Fruit fly (Drosophila melanogaster) whole organism, embryonic: ENCODE data around the gene CG13008.

ENCODE experiments used
- CG10274 ChIP-seq: fragments of 200-800 bp; sonication (Bioruptor generic); optimal IDR thresholded peaks from 3 replicates; lab custom pipeline; 2017; ENCODE audit warnings: missing biosample characterization, mild to moderate bottlenecking, missing genetic modification characterization
- CG10543 ChIP-seq: fragments of 200-800 bp; sonication (Bioruptor generic); optimal IDR thresholded peaks from 3 replicates; lab custom pipeline; 2017; ENCODE audit warnings: missing biosample characterization, mild to moderate bottlenecking, missing genetic modification characterization, moderate library complexity
- CG10565 ChIP-seq: fragments of 200-800 bp; sonication (Bioruptor generic); optimal IDR thresholded peaks from 3 replicates; lab custom pipeline; 2016; ENCODE audit warnings: missing biosample characterization, mild to moderate bottlenecking, missing genetic modification characterization
- CG10979 ChIP-seq: fragments of 200-800 bp; sonication (Bioruptor generic); optimal IDR thresholded peaks from 2 replicates; lab custom pipeline; 2018; ENCODE audit warnings: missing biosample characterization, mild to moderate bottlenecking, missing genetic modification characterization, moderate library complexity
- CG11093 ChIP-seq: fragments of 200-800 bp; sonication (Bioruptor generic); IDR thresholded peaks from 3 replicates; pipeline ENCODE4 v1.3.6; 2022; ENCODE audit warnings: missing biosample characterization, missing genetic modification characterization
- CG15479 ChIP-seq: fragments of 200-800 bp; sonication (Bioruptor generic); optimal IDR thresholded peaks from 3 replicates; lab custom pipeline; 2019; ENCODE audit warnings: missing biosample characterization, mild to moderate bottlenecking, missing genetic modification characterization, moderate library complexity
- CG17328 ChIP-seq: fragments of 200-800 bp; sonication (Bioruptor generic); IDR thresholded peaks from 2 replicates; pipeline ENCODE4 v1.3.6; 2022; ENCODE audit warnings: missing biosample characterization, missing genetic modification characterization
- CG17385 ChIP-seq: fragments of 200-800 bp; sonication (Bioruptor generic); optimal IDR thresholded peaks from 3 replicates; lab custom pipeline; 2018; ENCODE audit warnings: missing biosample characterization, mild to moderate bottlenecking, missing genetic modification characterization
- CG31441 ChIP-seq: fragments of 200-800 bp; sonication (Bioruptor generic); IDR thresholded peaks from 2 replicates; pipeline ENCODE4 v1.3.6; 2022; ENCODE audit warnings: missing biosample characterization, missing genetic modification characterization
- CG3163 ChIP-seq: fragments of 200-800 bp; sonication (Bioruptor generic); optimal IDR thresholded peaks from 3 replicates; lab custom pipeline; 2016; ENCODE audit warnings: missing biosample characterization, missing genetic modification characterization
- CG32532 ChIP-seq: fragments of 200-800 bp; sonication (Bioruptor generic); IDR thresholded peaks from 2 replicates; pipeline ENCODE4 v1.3.6; 2022; ENCODE audit warnings: missing biosample characterization, missing genetic modification characterization
- CG4360 ChIP-seq: fragments of 200-800 bp; sonication (Bioruptor generic); IDR thresholded peaks from 2 replicates; pipeline ENCODE4 v1.3.6; 2022; ENCODE audit warnings: missing biosample characterization, missing genetic modification characterization
- CG5245 ChIP-seq: fragments of 200-800 bp; sonication (Bioruptor generic); optimal IDR thresholded peaks from 3 replicates; lab custom pipeline; 2016; ENCODE audit warnings: missing biosample characterization, missing genetic modification characterization
- CG6854 ChIP-seq: fragments of 200-800 bp; sonication (Bioruptor generic); optimal IDR thresholded peaks from 3 replicates; lab custom pipeline; 2017; ENCODE audit warnings: missing biosample characterization, mild to moderate bottlenecking, missing genetic modification characterization
- CG7928 ChIP-seq: fragments of 200-800 bp; sonication (Bioruptor generic); optimal IDR thresholded peaks from 2 replicates; lab custom pipeline; 2017; ENCODE audit warnings: missing biosample characterization, mild to moderate bottlenecking, missing genetic modification characterization
- CG8388 ChIP-seq: fragments of 200-800 bp; sonication (Bioruptor generic); optimal IDR thresholded peaks from 2 replicates; lab custom pipeline; 2019; ENCODE audit warnings: missing biosample characterization, mild to moderate bottlenecking, missing genetic modification characterization, moderate library complexity
- CG9437 ChIP-seq: fragments of 200-800 bp; sonication (Bioruptor generic); optimal IDR thresholded peaks from 2 replicates; lab custom pipeline; 2018; ENCODE audit warnings: missing biosample characterization, mild to moderate bottlenecking, missing genetic modification characterization
- CG9727 ChIP-seq: fragments of 200-800 bp; sonication (Bioruptor generic); optimal IDR thresholded peaks from 3 replicates; lab custom pipeline; 2017; ENCODE audit warnings: missing biosample characterization, mild to moderate bottlenecking, missing genetic modification characterization
- CG9817 ChIP-seq: fragments of 200-800 bp; sonication (Bioruptor generic); optimal IDR thresholded peaks from 2 replicates; lab custom pipeline; 2018; ENCODE audit warnings: missing biosample characterization, mild to moderate bottlenecking, missing genetic modification characterization, moderate library complexity
- CrebB ChIP-seq: fragments of 200-800 bp; sonication (Bioruptor generic); optimal IDR thresholded peaks from 3 replicates; lab custom pipeline; 2018; ENCODE audit warnings: missing biosample characterization, mild to moderate bottlenecking, missing genetic modification characterization
- Dip2 ChIP-seq: fragments of 200-800 bp; sonication (Bioruptor generic); IDR thresholded peaks from 2 replicates; pipeline ENCODE4 v1.3.6; 2022; ENCODE audit warnings: missing biosample characterization, missing genetic modification characterization
- Eip74EF ChIP-seq, 2 experiments: fragments of 200-800 bp in 1 of 2; fragments of >200 bp in 1 of 2; sonication (Bioruptor generic) in 1 of 2; optimal IDR thresholded peaks; 2 replicates each; lab custom pipeline; 2017 to 2019; ENCODE audit warnings: missing biosample characterization in 2 of 2, missing genetic modification characterization in 2 of 2, mild to moderate bottlenecking in 1 of 2, moderate library complexity in 1 of 2
- Ets65A ChIP-seq: fragments of 200-800 bp; sonication (Bioruptor generic); peaks from one replicate; lab custom pipeline; 2016; ENCODE audit warnings: missing biosample characterization, missing genetic modification characterization
- H15 ChIP-seq: fragments of 200-800 bp; sonication (Bioruptor generic); IDR thresholded peaks from 3 replicates; pipeline ENCODE4 v1.3.6; 2022; ENCODE audit warnings: missing biosample characterization, missing genetic modification characterization
- Hand ChIP-seq: fragments of 200-800 bp; sonication (Bioruptor generic); optimal IDR thresholded peaks from 2 replicates; lab custom pipeline; 2017; ENCODE audit warnings: mild to moderate bottlenecking, missing biosample characterization, missing genetic modification reagents, missing genetic modification characterization
- HmgZ ChIP-seq: fragments of 200-800 bp; sonication (Bioruptor generic); optimal IDR thresholded peaks from 2 replicates; lab custom pipeline; 2018; ENCODE audit warnings: missing biosample characterization, mild to moderate bottlenecking, missing genetic modification characterization
- NK7.1 ChIP-seq: fragments of 200-800 bp; sonication (Bioruptor generic); optimal IDR thresholded peaks from 3 replicates; lab custom pipeline; 2016; ENCODE audit warnings: missing biosample characterization, missing genetic modification characterization
- NfI ChIP-seq: fragments of 200-800 bp; sonication (Bioruptor generic); optimal IDR thresholded peaks from 3 replicates; lab custom pipeline; 2018; ENCODE audit warnings: missing biosample characterization, mild to moderate bottlenecking, missing genetic modification characterization, moderate library complexity
- Sin3A ChIP-seq: fragments of >200 bp; optimal IDR thresholded peaks from 2 replicates; lab custom pipeline; 2018
- Sox100B ChIP-seq: fragments of 200-800 bp; sonication (Bioruptor generic); optimal IDR thresholded peaks from 3 replicates; lab custom pipeline; 2018; ENCODE audit warnings: missing biosample characterization, mild to moderate bottlenecking, missing genetic modification characterization
- Sox102F ChIP-seq: fragments of 200-800 bp; sonication (Bioruptor generic); optimal IDR thresholded peaks from 2 replicates; lab custom pipeline; 2018; ENCODE audit warnings: missing biosample characterization, mild to moderate bottlenecking, missing genetic modification characterization, moderate library complexity
- Sry-β ChIP-seq: fragments of 200-800 bp; sonication (Bioruptor generic); optimal IDR thresholded peaks from 2 replicates; lab custom pipeline; 2018; ENCODE audit warnings: missing biosample characterization, mild to moderate bottlenecking, missing genetic modification characterization, moderate library complexity
- ac ChIP-seq: fragments of 200-800 bp; sonication (Bioruptor generic); optimal IDR thresholded peaks from 3 replicates; lab custom pipeline; 2017; ENCODE audit warnings: missing biosample characterization, mild to moderate bottlenecking, missing genetic modification characterization
- bowl ChIP-seq: fragments of 200-800 bp; sonication (Bioruptor generic); IDR thresholded peaks from 2 replicates; pipeline ENCODE4 v1.3.6; 2022; ENCODE audit warnings: missing biosample characterization, missing genetic modification characterization
- bsh ChIP-seq, 2 experiments: fragments of 200-800 bp; sonication (Bioruptor generic); optimal IDR thresholded peaks; 2 replicates each; lab custom pipeline; 2017 to 2018; ENCODE audit warnings: mild to moderate bottlenecking in 2 of 2, missing biosample characterization in 2 of 2, missing genetic modification characterization in 2 of 2, moderate library complexity in 1 of 2
- crc ChIP-seq: fragments of 200-800 bp; sonication (Bioruptor generic); optimal IDR thresholded peaks from 2 replicates; lab custom pipeline; 2016; ENCODE audit warnings: missing biosample characterization, missing genetic modification characterization
- dm ChIP-seq: fragments of 200-800 bp; sonication (Bioruptor generic); optimal IDR thresholded peaks from 3 replicates; lab custom pipeline; 2016; ENCODE audit warnings: missing biosample characterization, missing genetic modification characterization
- dmrt99B ChIP-seq: fragments of 200-800 bp; sonication (Bioruptor generic); optimal IDR thresholded peaks from 2 replicates; lab custom pipeline; 2018; ENCODE audit warnings: missing biosample characterization, mild to moderate bottlenecking, missing genetic modification characterization, moderate library complexity
- emc ChIP-seq: fragments of 200-800 bp; sonication (Bioruptor generic); optimal IDR thresholded peaks from 2 replicates; lab custom pipeline; 2016; ENCODE audit warnings: missing biosample characterization, missing genetic modification characterization
- exex ChIP-seq: fragments of 200-800 bp; sonication (Bioruptor generic); optimal IDR thresholded peaks from 4 replicates; lab custom pipeline; 2018; ENCODE audit warnings: missing biosample characterization, mild to moderate bottlenecking, missing genetic modification characterization, moderate library complexity
- gem ChIP-seq: fragments of 200-800 bp; sonication (Bioruptor generic); optimal IDR thresholded peaks from 2 replicates; lab custom pipeline; 2019; ENCODE audit warnings: missing biosample characterization, mild to moderate bottlenecking, missing genetic modification characterization, moderate library complexity
- gfzf ChIP-seq: fragments of 200-800 bp; sonication (Bioruptor generic); optimal IDR thresholded peaks from 2 replicates; lab custom pipeline; 2016; ENCODE audit warnings: missing biosample characterization, mild to moderate bottlenecking, missing genetic modification characterization, moderate library complexity
- grau ChIP-seq: fragments of 200-800 bp; optimal IDR thresholded peaks from 3 replicates; lab custom pipeline; 2019; ENCODE audit warnings: missing biosample characterization, mild to moderate bottlenecking, missing genetic modification characterization, moderate library complexity
- gt ChIP-seq: fragments of 200-800 bp; sonication (Bioruptor generic); IDR thresholded peaks from 2 replicates; pipeline ENCODE4 v1.3.6; 2022; ENCODE audit warnings: missing biosample characterization, missing genetic modification characterization
- ham ChIP-seq: fragments of 200-800 bp; sonication (Bioruptor generic); IDR thresholded peaks from 2 replicates; pipeline ENCODE4 v1.3.6; 2022; ENCODE audit warnings: missing biosample characterization, missing genetic modification characterization
- nmo ChIP-seq: fragments of 200-800 bp; sonication (Bioruptor generic); optimal IDR thresholded peaks from 2 replicates; lab custom pipeline; 2018; ENCODE audit warnings: missing biosample characterization, mild to moderate bottlenecking, missing genetic modification characterization, moderate library complexity
- otp ChIP-seq: fragments of 200-800 bp; sonication (Bioruptor generic); IDR thresholded peaks from 3 replicates; pipeline ENCODE4, ENCODE4 v1.3.6; 2022; ENCODE audit warnings: missing biosample characterization, missing genetic modification characterization
- ro ChIP-seq: fragments of 200-800 bp; sonication (Bioruptor generic); IDR thresholded peaks from 2 replicates; pipeline ENCODE4 v1.3.6; 2022; ENCODE audit warnings: missing biosample characterization, missing genetic modification characterization
- sob ChIP-seq: fragments of 200-800 bp; sonication (Bioruptor generic); IDR thresholded peaks from 2 replicates; pipeline ENCODE4 v1.3.6; 2022; ENCODE audit warnings: missing biosample characterization, missing genetic modification characterization
- sqz ChIP-seq: fragments of 200-800 bp; sonication (Bioruptor generic); optimal IDR thresholded peaks from 3 replicates; lab custom pipeline; 2018; ENCODE audit warnings: missing biosample characterization, mild to moderate bottlenecking, missing genetic modification characterization
- vvl ChIP-seq: fragments of 200-800 bp; sonication (Bioruptor generic); IDR thresholded peaks from 2 replicates; pipeline ENCODE4 v1.3.6; 2022; ENCODE audit warnings: missing biosample characterization, missing genetic modification characterization
- z ChIP-seq: fragments of 200-800 bp; sonication (Bioruptor generic); IDR thresholded peaks from 3 replicates; pipeline ENCODE4 v1.3.6; 2022; ENCODE audit warnings: missing biosample characterization, missing genetic modification characterization

The CG13008 gene

DNA sequence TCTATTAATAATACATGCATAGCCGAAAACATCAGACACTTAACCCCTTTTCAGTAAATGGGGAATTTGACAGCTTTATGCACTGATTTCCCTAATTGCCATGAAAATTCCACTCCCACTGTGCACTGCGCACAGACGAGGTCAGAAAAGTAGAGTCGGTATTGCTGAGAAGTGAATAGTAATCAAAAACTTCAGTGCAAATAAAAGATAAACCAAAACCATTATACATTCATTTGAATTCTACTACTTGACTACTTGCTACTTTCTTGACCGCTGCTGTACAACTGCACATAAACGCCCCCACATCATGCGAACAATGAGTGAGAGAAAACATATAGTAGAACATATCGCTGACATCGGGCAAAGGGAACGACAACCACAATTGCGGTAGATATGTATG is 19.7 kb upstream of the CG13008 start (continued):
- TF ChIP-seq CG6854 (GFP tag; lab: Kevin White, UChicago) (peak; percentile 18), CG10979 (tag; lab: Kevin White, UChicago) (peak; percentile 87), Sin3A (lab: Kevin White, UChicago) (no peak), gt (GFP tag; lab: Robert Waterston, UW) (peak; percentile 24; the same call in 1 of the 2 replicates), sob (peak; percentile 83), otp (peak; percentile 87), vvl (GFP tag; lab: Robert Waterston, UW) (peak; percentile 91), CG17328 (GFP tag; lab: Robert Waterston, UW) (peak; percentile 94), CG15479 (GFP tag; lab: Kevin White, UChicago) (no peak), CG7928 (GFP tag; lab: Kevin White, UChicago) (peak; percentile 1), CG32532 (GFP tag; lab: Robert Waterston, UW) (peak; percentile 85), CG5245 (GFP tag; lab: Kevin White, UChicago) (peak; percentile 87), sqz (GFP tag; lab: Kevin White, UChicago) (peak; percentile 56), CG9727 (GFP tag; lab: Kevin White, UChicago) (peak; percentile 75), CrebB (peak; percentile 74), Hand (no peak), dm (GFP tag; lab: Kevin White, UChicago) (peak; percentile 36), CG3163 (GFP tag; lab: Kevin White, UChicago) (peak; percentile 52), ac (peak; percentile 38), Sox100B (GFP tag; lab: Kevin White, UChicago) (peak; percentile 80), emc (GFP tag; lab: Kevin White, UChicago) (peak; percentile 49), ham (GFP tag; lab: Robert Waterston, UW) (no peak), grau (peak; percentile 79), CG4360 (GFP tag; lab: Robert Waterston, UW) (peak; percentile 68), crc (GFP tag; lab: Kevin White, UChicago) (peak; percentile 66), CG10543 (GFP tag; lab: Kevin White, UChicago) (peak; percentile 7), bowl (GFP tag; lab: Robert Waterston, UW) (peak; percentile 81), Sry-β (GFP tag; lab: Kevin White, UChicago) (peak; percentile 37), z (GFP tag; lab: Robert Waterston, UW) (peak; percentile 69; the same call in 2 of the 3 replicates), Dip2 (GFP tag; lab: Robert Waterston, UW) (no peak), exex (tag; lab: Kevin White, UChicago) (no peak), CG11093 (GFP tag; lab: Robert Waterston, UW) (peak; percentile 85; the same call in 2 of the 3 replicates), NfI (peak; percentile 86), ro (peak; percentile 59)

- TF ChIP-seq gfzf (GFP tag; lab: Kevin White, UChicago): no peak
- TF ChIP-seq CG17385: peak; percentile 39
- TF ChIP-seq Eip74EF (GFP tag; optimal IDR thresholded peaks at IDR 0.05; lab: Kevin White, UChicago): peak in 1 of 2 experiments; percentile 25
- TF ChIP-seq CG9437 (GFP tag; lab: Kevin White, UChicago): peak; percentile 15
- TF ChIP-seq NK7.1 (GFP tag; lab: Kevin White, UChicago): no peak
- no peak for TF ChIP-seq H15 (GFP tag; lab: Robert Waterston, UW)
- no peak for TF ChIP-seq CG10274 (GFP tag; lab: Kevin White, UChicago)
- TF ChIP-seq Sox102F (GFP tag; lab: Kevin White, UChicago): peak; percentile 44
- no peak for TF ChIP-seq CG10565
- peak; percentile 64 for TF ChIP-seq gem (tag; lab: Kevin White, UChicago)
- peak; percentile 29 for TF ChIP-seq nmo (GFP tag; lab: Kevin White, UChicago)
- peak; percentile 49 for TF ChIP-seq dmrt99B
- TF ChIP-seq CG31441 (GFP tag; lab: Robert Waterston, UW): peak; percentile 37; the same call in 1 of the 2 replicates
- TF ChIP-seq CG9817: peak; percentile 35
- TF ChIP-seq CG8388 (GFP tag; lab: Kevin White, UChicago): peak; percentile 13
- TF ChIP-seq HmgZ (tag; lab: Kevin White, UChicago): peak; percentile 3
- no peak for TF ChIP-seq bsh (GFP tag; optimal IDR thresholded peaks at IDR 0.05; lab: Kevin White, UChicago)
- TF ChIP-seq Ets65A: peak; percentile 52
These were observed 18.8 kb upstream of the CG13008 start for dm6 chrX:16692325-16692724.
